Fruit fly (Drosophila melanogaster) whole organism, embryonic: ENCODE measurements around the gene Prm.

Experiments used
- B-H1 ChIP-seq: fragments of 200-800 bp; sonication (Bioruptor generic); IDR thresholded peaks from 3 replicates; pipeline ENCODE4 v1.3.6; 2022; ENCODE audit warnings: missing biosample characterization, missing genetic modification characterization
- CG10209 ChIP-seq: fragments of 200-800 bp; sonication (Bioruptor generic); optimal IDR thresholded peaks from 3 replicates; lab custom pipeline; 2017; ENCODE audit warnings: missing biosample characterization, mild to moderate bottlenecking, missing genetic modification characterization, missing genetic modification reagents
- CG1024 ChIP-seq: fragments of 200-800 bp; sonication (Bioruptor generic); IDR thresholded peaks from 2 replicates; pipeline ENCODE4 v1.3.6; 2022; ENCODE audit warnings: missing biosample characterization, missing genetic modification characterization
- CG10654 ChIP-seq: fragments of 200-800 bp; sonication (Bioruptor generic); optimal IDR thresholded peaks from 2 replicates; lab custom pipeline; 2016; ENCODE audit warnings: missing biosample characterization, missing genetic modification characterization
- CG12942 ChIP-seq: fragments of 200-800 bp; sonication (Bioruptor generic); optimal IDR thresholded peaks from 3 replicates; lab custom pipeline; 2016; ENCODE audit warnings: missing biosample characterization, missing genetic modification characterization
- CG13123 ChIP-seq: fragments of 200-800 bp; sonication (Bioruptor generic); optimal IDR thresholded peaks from 2 replicates; lab custom pipeline; 2016; ENCODE audit warnings: missing biosample characterization, missing genetic modification characterization
- CG13287 ChIP-seq: fragments of 200-800 bp; sonication (Bioruptor generic); IDR thresholded peaks from 2 replicates; pipeline ENCODE4 v1.3.6; 2022; ENCODE audit warnings: missing biosample characterization, missing genetic modification characterization; ENCODE audit not compliant: partially characterized antibody
- CG13424 ChIP-seq: fragments of 200-800 bp; sonication (Bioruptor generic); optimal IDR thresholded peaks from 2 replicates; lab custom pipeline; 2019; ENCODE audit warnings: missing biosample characterization, mild to moderate bottlenecking, missing genetic modification characterization, moderate library complexity
- CG14710 ChIP-seq: fragments of 200-800 bp; sonication (Bioruptor generic); optimal IDR thresholded peaks from 3 replicates; lab custom pipeline; 2019; ENCODE audit warnings: missing biosample characterization, mild to moderate bottlenecking, missing genetic modification characterization, moderate library complexity
- CG16813 ChIP-seq: fragments of 200-800 bp; sonication (Bioruptor generic); IDR thresholded peaks from 3 replicates; pipeline ENCODE4 v1.3.6; 2022; ENCODE audit warnings: missing biosample characterization, missing genetic modification characterization; ENCODE audit not compliant: partially characterized antibody
- CG17186 ChIP-seq: fragments of 200-800 bp; sonication (Bioruptor generic); optimal IDR thresholded peaks from 3 replicates; lab custom pipeline; 2017; ENCODE audit warnings: missing biosample characterization, missing genetic modification reagents, missing genetic modification characterization
- CG17385 ChIP-seq: fragments of 200-800 bp; sonication (Bioruptor generic); optimal IDR thresholded peaks from 3 replicates; lab custom pipeline; 2018; ENCODE audit warnings: missing biosample characterization, mild to moderate bottlenecking, missing genetic modification characterization
- CG17802 ChIP-seq: fragments of 200-800 bp; sonication (Bioruptor generic); optimal IDR thresholded peaks from 2 replicates; lab custom pipeline; 2018; ENCODE audit warnings: missing biosample characterization, mild to moderate bottlenecking, missing genetic modification characterization, moderate library complexity
- CG31224 ChIP-seq: fragments of 200-800 bp; sonication (Bioruptor generic); IDR thresholded peaks from 2 replicates; pipeline ENCODE4 v1.3.6; 2022; ENCODE audit warnings: missing biosample characterization, missing genetic modification characterization
- CG33213 ChIP-seq: fragments of 200-800 bp; sonication (Bioruptor generic); optimal IDR thresholded peaks from 3 replicates; lab custom pipeline; 2016; ENCODE audit warnings: missing biosample characterization, missing genetic modification characterization
- CG33557 ChIP-seq: fragments of 200-800 bp; sonication (Bioruptor generic); optimal IDR thresholded peaks from 2 replicates; lab custom pipeline; 2019; ENCODE audit warnings: missing biosample characterization, mild to moderate bottlenecking, missing genetic modification characterization, moderate library complexity
- CG4820 ChIP-seq: fragments of 200-800 bp; sonication (Bioruptor generic); optimal IDR thresholded peaks from 3 replicates; lab custom pipeline; 2016; ENCODE audit warnings: missing biosample characterization, missing genetic modification characterization
- CG8388 ChIP-seq: fragments of 200-800 bp; sonication (Bioruptor generic); optimal IDR thresholded peaks from 2 replicates; lab custom pipeline; 2019; ENCODE audit warnings: missing biosample characterization, mild to moderate bottlenecking, missing genetic modification characterization, moderate library complexity
- CG9817 ChIP-seq: fragments of 200-800 bp; sonication (Bioruptor generic); optimal IDR thresholded peaks from 2 replicates; lab custom pipeline; 2018; ENCODE audit warnings: missing biosample characterization, mild to moderate bottlenecking, missing genetic modification characterization, moderate library complexity
- Drgx ChIP-seq: fragments of 200-800 bp; sonication (Bioruptor generic); IDR thresholded peaks from 2 replicates; pipeline ENCODE4 v1.3.6; 2022; ENCODE audit warnings: missing biosample characterization, missing genetic modification characterization
- GATAe ChIP-seq: fragments of 200-800 bp; sonication (Bioruptor generic); conservative IDR thresholded peaks from 2 replicates; pipeline ENCODE4 v1.3.6; 2022; ENCODE audit warnings: missing biosample characterization, missing genetic modification characterization
- Med ChIP-seq: fragments of 200-800 bp; sonication (Bioruptor generic); peaks from one replicate; lab custom pipeline; 2016; ENCODE audit warnings: missing biosample characterization, missing genetic modification characterization, mild to moderate bottlenecking, inconsistent platforms, moderate library complexity
- NC2α ChIP-seq: fragments of 200-800 bp; sonication (Bioruptor generic); optimal IDR thresholded peaks from 2 replicates; lab custom pipeline; 2016; ENCODE audit warnings: missing biosample characterization, missing genetic modification characterization
- Scr ChIP-seq: fragments of 200-800 bp; sonication (Bioruptor generic); IDR thresholded peaks from 2 replicates; pipeline ENCODE4 v1.3.6; 2022; ENCODE audit warnings: missing biosample characterization, missing genetic modification characterization; ENCODE audit not compliant: partially characterized antibody
- Sin3A ChIP-seq: fragments of >200 bp; optimal IDR thresholded peaks from 2 replicates; lab custom pipeline; 2018
- TFAM ChIP-seq: fragments of 200-800 bp; sonication (Bioruptor generic); optimal IDR thresholded peaks from 2 replicates; lab custom pipeline; 2017; ENCODE audit warnings: missing biosample characterization, missing genetic modification characterization, inconsistent platforms
- Xrp1 ChIP-seq: fragments of 200-800 bp; sonication (Bioruptor generic); IDR thresholded peaks from 2 replicates; pipeline ENCODE4 v1.3.6; 2022; ENCODE audit warnings: missing biosample characterization, missing genetic modification characterization
- aop ChIP-seq: fragments of 200-800 bp; sonication (Bioruptor generic); IDR thresholded peaks from 2 replicates; pipeline ENCODE4 v1.3.6; 2022; ENCODE audit warnings: missing biosample characterization, missing genetic modification characterization
- ara ChIP-seq: fragments of 200-800 bp; sonication (Bioruptor generic); IDR thresholded peaks from 2 replicates; pipeline ENCODE4 v1.3.6; 2022; ENCODE audit warnings: missing biosample characterization, missing genetic modification characterization
- cato ChIP-seq: fragments of 200-800 bp; sonication (Bioruptor generic); optimal IDR thresholded peaks from 2 replicates; lab custom pipeline; 2016; ENCODE audit warnings: missing biosample characterization, missing genetic modification characterization, borderline replicate concordance
- chn ChIP-seq: fragments of 200-800 bp; sonication (Bioruptor generic); optimal IDR thresholded peaks from 2 replicates; lab custom pipeline; 2016; ENCODE audit warnings: missing biosample characterization, missing genetic modification characterization
- dpn ChIP-seq, 2 experiments: fragments of 200-800 bp; sonication (Bioruptor generic); optimal IDR thresholded peaks; 3 replicates each; lab custom pipeline; 2016; ENCODE audit warnings: missing biosample characterization in 2 of 2, missing genetic modification characterization in 2 of 2
- ewg ChIP-seq: fragments of 200-800 bp; sonication (Bioruptor generic); optimal IDR thresholded peaks from 3 replicates; lab custom pipeline; 2017; ENCODE audit warnings: mild to moderate bottlenecking, missing biosample characterization, missing genetic modification reagents, missing genetic modification characterization
- fd102C ChIP-seq: fragments of 200-800 bp; sonication (Bioruptor generic); optimal IDR thresholded peaks from 2 replicates; lab custom pipeline; 2018; ENCODE audit warnings: missing biosample characterization, mild to moderate bottlenecking, missing genetic modification characterization, moderate library complexity
- grau ChIP-seq: fragments of 200-800 bp; optimal IDR thresholded peaks from 3 replicates; lab custom pipeline; 2019; ENCODE audit warnings: missing biosample characterization, mild to moderate bottlenecking, missing genetic modification characterization, moderate library complexity
- hb ChIP-seq: fragments of 200-800 bp; sonication (Bioruptor generic); IDR thresholded peaks from 3 replicates; pipeline ENCODE4 v1.3.6; 2022; ENCODE audit warnings: missing biosample characterization, missing genetic modification characterization; ENCODE audit not compliant: partially characterized antibody
- lab ChIP-seq: fragments of 200-800 bp; sonication (Bioruptor generic); optimal IDR thresholded peaks from 3 replicates; lab custom pipeline; 2017; ENCODE audit warnings: missing biosample characterization, missing genetic modification characterization, mild to moderate bottlenecking, moderate library complexity, missing genetic modification reagents
- lov ChIP-seq, 2 experiments: fragments of 200-800 bp in 1 of 2; fragments of >200 bp in 1 of 2; sonication (Bioruptor generic) in 1 of 2; IDR thresholded peaks in 1 of 2; optimal IDR thresholded peaks in 1 of 2; 2 replicates in 1 of 2; 3 replicates in 1 of 2; pipeline versions ENCODE4 v1.3.6 to Lab custom; 2017 to 2022; ENCODE audit warnings: missing biosample characterization in 1 of 2, missing genetic modification characterization in 1 of 2
- luna ChIP-seq: fragments of 200-800 bp; sonication (Bioruptor generic); optimal IDR thresholded peaks from 2 replicates; lab custom pipeline; 2016; ENCODE audit warnings: missing biosample characterization, missing genetic modification characterization
- odd ChIP-seq: fragments of 200-800 bp; sonication (Bioruptor generic); optimal IDR thresholded peaks from 2 replicates; lab custom pipeline; 2017; ENCODE audit warnings: missing biosample characterization, mild to moderate bottlenecking, missing genetic modification characterization
- pfk ChIP-seq: fragments of 200-800 bp; sonication (Bioruptor generic); optimal IDR thresholded peaks from 2 replicates; lab custom pipeline; 2018; ENCODE audit warnings: missing biosample characterization, mild to moderate bottlenecking, missing genetic modification characterization, moderate library complexity
- slbo ChIP-seq: fragments of 200-800 bp; sonication (Bioruptor generic); IDR thresholded peaks from 2 replicates; pipeline ENCODE4 v1.3.6; 2022; ENCODE audit warnings: missing biosample characterization, missing genetic modification characterization
- sr ChIP-seq: fragments of 200-800 bp; sonication (Bioruptor generic); IDR thresholded peaks from 3 replicates; pipeline ENCODE4 v1.3.6; 2022; ENCODE audit warnings: missing biosample characterization, missing genetic modification characterization
- trh ChIP-seq: fragments of 200-800 bp; sonication (Bioruptor generic); optimal IDR thresholded peaks from 2 replicates; lab custom pipeline; 2016; ENCODE audit warnings: missing biosample characterization, missing genetic modification characterization
- twi ChIP-seq: fragments of 200-800 bp; optimal IDR thresholded peaks from 2 replicates; lab custom pipeline; 2019; ENCODE audit warnings: missing biosample characterization, mild to moderate bottlenecking, missing genetic modification characterization, moderate library complexity
- unc-4 ChIP-seq: fragments of 200-800 bp; sonication (Bioruptor generic); IDR thresholded peaks from 2 replicates; pipeline ENCODE4 v1.3.6; 2022; ENCODE audit warnings: missing biosample characterization, missing genetic modification characterization; ENCODE audit not compliant: partially characterized antibody
- z ChIP-seq: fragments of 200-800 bp; sonication (Bioruptor generic); IDR thresholded peaks from 3 replicates; pipeline ENCODE4 v1.3.6; 2022; ENCODE audit warnings: missing biosample characterization, missing genetic modification characterization
- zen ChIP-seq: fragments of 200-800 bp; sonication (Bioruptor generic); optimal IDR thresholded peaks from 3 replicates; lab custom pipeline; 2018; ENCODE audit warnings: missing biosample characterization, mild to moderate bottlenecking, missing genetic modification characterization, moderate library complexity
- zen2 ChIP-seq: fragments of 200-800 bp; sonication (Bioruptor generic); IDR thresholded peaks from 3 replicates; pipeline ENCODE4 v1.3.6; 2022; ENCODE audit warnings: missing biosample characterization, missing genetic modification characterization; ENCODE audit not compliant: partially characterized antibody

The Prm gene

dm6 chr3L:8721145-8721544 lies 24.0 kb downstream of the Prm start, which contains the start of the genes CG32022 and CG6511 (continued):
- peak; percentile 31 for TF ChIP-seq TFAM (GFP tag; lab: Kevin White, UChicago)
- TF ChIP-seq Drgx (GFP tag; lab: Robert Waterston, UW): peak; percentile 96
- TF ChIP-seq aop (GFP tag; lab: Robert Waterston, UW): peak; percentile 84
- peak; percentile 97 for TF ChIP-seq CG10209
- no peak for TF ChIP-seq hb
- TF ChIP-seq ewg (GFP tag; lab: Kevin White, UChicago): peak; percentile 94
- peak; percentile 75 for TF ChIP-seq CG1024 (GFP tag; lab: Robert Waterston, UW)
- peak; percentile 94 for TF ChIP-seq CG13123
- peak; percentile 97 to 98 for TF ChIP-seq dpn (GFP tag; optimal IDR thresholded peaks at IDR 0.05; lab: Kevin White, UChicago)
- peak; percentile 95 for TF ChIP-seq trh (GFP tag; lab: Kevin White, UChicago)
- TF ChIP-seq CG16813 (GFP tag; lab: Robert Waterston, UW): no peak
- no peak for TF ChIP-seq odd (GFP tag; lab: Kevin White, UChicago)
- TF ChIP-seq Xrp1 (GFP tag; lab: Robert Waterston, UW): peak; percentile 96
- no peak for TF ChIP-seq unc-4 (GFP tag; lab: Robert Waterston, UW)
- TF ChIP-seq CG13424 (tag; lab: Kevin White, UChicago): peak; percentile 98
- peak; percentile 98 for TF ChIP-seq lab (GFP tag; lab: Kevin White, UChicago)
- TF ChIP-seq CG33557: peak; percentile 96
- TF ChIP-seq luna: peak; percentile 94
- TF ChIP-seq pfk: peak; percentile 67
- peak; percentile 93 for TF ChIP-seq Sin3A
- TF ChIP-seq CG31224 (GFP tag; lab: Robert Waterston, UW): peak; percentile 93
- TF ChIP-seq B-H1 (GFP tag; lab: Robert Waterston, UW): peak; percentile 91
- TF ChIP-seq GATAe (GFP tag; lab: Robert Waterston, UW): peak; percentile 89
- TF ChIP-seq CG17802 (tag; lab: Kevin White, UChicago): peak; percentile 85
- TF ChIP-seq CG12942 (GFP tag; lab: Kevin White, UChicago): peak; percentile 98
- TF ChIP-seq CG13287 (GFP tag; lab: Robert Waterston, UW): peak; percentile 49
- TF ChIP-seq twi: peak; percentile 96
- TF ChIP-seq zen2 (GFP tag; lab: Robert Waterston, UW): no peak
- peak; percentile 95 for TF ChIP-seq NC2α (GFP tag; lab: Kevin White, UChicago)
- peak; percentile 97 for TF ChIP-seq zen
- TF ChIP-seq ara (GFP tag; lab: Robert Waterston, UW): peak; percentile 90
- peak; percentile 70 for TF ChIP-seq CG17186 (GFP tag; lab: Kevin White, UChicago)
- TF ChIP-seq grau: peak; percentile 97
- TF ChIP-seq chn (GFP tag; lab: Kevin White, UChicago): peak; percentile 98
- peak; percentile 94 for TF ChIP-seq CG8388 (GFP tag; lab: Kevin White, UChicago)
- TF ChIP-seq CG10654: peak; percentile 97
- TF ChIP-seq slbo (GFP tag; lab: Robert Waterston, UW): peak; percentile 98
- TF ChIP-seq sr (GFP tag; lab: Robert Waterston, UW): peak; percentile 58; the same call in 1 of the 3 replicates
- peak; percentile 99 for TF ChIP-seq Med (GFP tag; lab: Kevin White, UChicago)
- TF ChIP-seq CG14710 (tag; lab: Kevin White, UChicago): peak; percentile 96
- TF ChIP-seq fd102C (GFP tag; lab: Kevin White, UChicago): peak; percentile 80
- peak; percentile 97 for TF ChIP-seq CG4820 (GFP tag; lab: Kevin White, UChicago)
- peak; percentile 98 for TF ChIP-seq CG9817
- no peak; the same call in 1 of the 2 replicates for TF ChIP-seq Scr (GFP tag; lab: Robert Waterston, UW)
- peak; percentile 92 for TF ChIP-seq CG17385 (GFP tag; lab: Kevin White, UChicago)
- TF ChIP-seq cato (GFP tag; lab: Kevin White, UChicago): peak; percentile 97
- peak; percentile 95 for TF ChIP-seq CG33213
- no peak for TF ChIP-seq lov (optimal IDR thresholded peaks at IDR 0.05; lab: Kevin White, UChicago)
- TF ChIP-seq lov (GFP tag; IDR thresholded peaks at IDR 0.05; lab: Robert Waterston, UW): peak; percentile 84; the same call in 2 of the 3 replicates
- TF ChIP-seq z (GFP tag; lab: Robert Waterston, UW): peak; percentile 11; the same call in 1 of the 3 replicates
